Worm (Caenorhabditis elegans) whole organism, L3 larva: Measurements from ENCODE around the gene lgg-2.

Source experiments
- egl-27 ChIP-seq: sonication (generic microtip); optimal IDR thresholded peaks from 4 replicates; lab custom pipeline; 2017; ENCODE audit warnings: missing biosample characterization, missing genetic modification reagents, missing genetic modification characterization
- fkh-10 ChIP-seq: sonication (generic microtip); optimal IDR thresholded peaks from 2 replicates; lab custom pipeline; 2017; ENCODE audit warnings: missing biosample characterization, missing genetic modification reagents, missing genetic modification characterization
- fos-1 ChIP-seq: fragments of 150-350 bp; optimal IDR thresholded peaks from 2 replicates; lab custom pipeline; 2014; ENCODE audit warnings: missing biosample characterization, missing genetic modification characterization
- lsy-12 ChIP-seq: sonication (generic microtip); optimal IDR thresholded peaks from 2 replicates; lab custom pipeline; 2016; ENCODE audit warnings: mild to moderate bottlenecking, missing genetic modification characterization, missing compliant biosample characterization
- mdl-1 ChIP-seq: fragments of 150-350 bp; optimal IDR thresholded peaks from 2 replicates; lab custom pipeline; 2014; ENCODE audit warnings: missing biosample characterization, missing genetic modification characterization
- nfya-1 ChIP-seq: sonication (generic microtip); optimal IDR thresholded peaks from 2 replicates; lab custom pipeline; 2017; ENCODE audit warnings: missing genetic modification characterization, mild to moderate bottlenecking, missing compliant biosample characterization, antibody characterized with exemption, moderate library complexity; ENCODE audit not compliant: insufficient read depth
- nhr-11 ChIP-seq: fragments of 150-350 bp; optimal IDR thresholded peaks from 2 replicates; lab custom pipeline; 2014; ENCODE audit warnings: missing biosample characterization, missing genetic modification characterization
- nhr-237 ChIP-seq: fragments of 150-350 bp; optimal IDR thresholded peaks from 2 replicates; lab custom pipeline; 2014; ENCODE audit warnings: missing biosample characterization, missing genetic modification characterization
- nhr-43 ChIP-seq: sonication (generic microtip); optimal IDR thresholded peaks from 2 replicates; lab custom pipeline; 2016; ENCODE audit warnings: mild to moderate bottlenecking, missing genetic modification characterization, missing compliant biosample characterization; ENCODE audit not compliant: poor library complexity, severe bottlenecking
- nhr-77 ChIP-seq: fragments of 150-350 bp; optimal IDR thresholded peaks from 2 replicates; lab custom pipeline; 2014; ENCODE audit warnings: missing biosample characterization, missing genetic modification characterization
- pqm-1 ChIP-seq: fragments of 150-350 bp; optimal IDR thresholded peaks from 2 replicates; lab custom pipeline; 2017; ENCODE audit warnings: missing biosample characterization, missing genetic modification characterization, inconsistent platforms
- unc-39 ChIP-seq: sonication (generic microtip); optimal IDR thresholded peaks from 4 replicates; lab custom pipeline; 2017; ENCODE audit warnings: missing biosample characterization, missing genetic modification characterization

DNA sequence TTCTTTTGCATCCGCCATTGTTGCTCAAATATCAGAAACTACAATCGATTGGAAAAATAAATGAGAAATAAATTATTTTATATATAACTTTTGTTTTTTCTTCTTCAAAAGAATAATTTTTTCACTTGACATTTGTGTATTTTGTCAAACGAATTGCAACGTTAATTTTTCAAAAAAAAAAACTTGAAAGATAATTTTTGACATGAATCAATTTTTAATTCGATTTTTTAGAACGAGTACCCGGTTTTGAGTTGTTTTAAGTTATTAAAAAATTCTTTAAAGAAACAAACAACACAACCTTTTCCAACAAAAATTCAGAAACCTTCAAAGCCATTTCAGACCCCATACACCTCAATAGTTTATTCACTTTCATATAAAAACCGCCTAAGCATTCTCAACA, 51.4 kb downstream of the lgg-2 start, which contains the start of gene F13E9.5:
- no peak for TF ChIP-seq nfya-1 (tag; lab: Kevin White, UChicago)
- TF ChIP-seq nhr-237 (tag; lab: Kevin White, UChicago): no peak
- TF ChIP-seq fos-1 (tag; lab: Kevin White, UChicago): no peak
- TF ChIP-seq pqm-1 (tag; lab: Kevin White, UChicago): no peak
- no peak for TF ChIP-seq mdl-1 (tag; lab: Kevin White, UChicago)
- TF ChIP-seq unc-39 (tag; lab: Kevin White, UChicago): no peak
- no peak for TF ChIP-seq fkh-10
- TF ChIP-seq nhr-77 (tag; lab: Kevin White, UChicago): no peak
- TF ChIP-seq nhr-43 (tag; lab: Kevin White, UChicago): no peak
- TF ChIP-seq nhr-11 (tag; lab: Kevin White, UChicago): no peak
- TF ChIP-seq egl-27: no peak
- TF ChIP-seq lsy-12 (tag; lab: Kevin White, UChicago): no peak
